Worm (Caenorhabditis elegans): ENCODE measurements around the gene orc-3.

Gene orc-3

DNA sequence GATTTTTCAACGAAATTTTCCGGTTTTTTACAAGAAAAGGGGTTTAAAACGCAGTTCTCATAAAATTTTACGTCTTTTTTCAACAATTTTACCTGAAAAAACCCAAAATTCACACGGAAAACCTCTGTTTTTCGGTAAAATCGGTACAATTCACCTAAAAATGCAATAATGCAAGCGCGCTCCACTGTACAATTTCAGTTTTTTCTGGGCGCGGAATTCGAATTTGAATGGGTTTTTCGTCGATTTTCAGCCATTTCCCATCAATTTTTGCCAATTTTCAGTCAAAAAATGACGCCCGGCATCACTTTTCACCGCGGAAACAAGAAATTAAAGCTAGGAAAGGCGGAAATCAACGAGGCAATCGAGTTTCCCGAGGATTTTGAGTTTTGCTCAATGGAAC lies at the start of gene orc-3:
orc-3 (plus strand) TSS at position 282 of the 400 bp plus-strand sequence.
- TF ChIP-seq lin-13 (GFP tag; optimal IDR thresholded peaks at IDR 0.05), result peak; percentile 58
- peak; percentile 84 for TF ChIP-seq gmeb-1 (tag; optimal IDR thresholded peaks at IDR 0.05)
- no peak for TF ChIP-seq ztf-4 (tag; optimal IDR thresholded peaks at IDR 0.05)
- TF ChIP-seq nhr-129 (tag; optimal IDR thresholded peaks at IDR 0.05), result peak; percentile 21
- TF ChIP-seq F13H6.1 (tag; optimal IDR thresholded peaks at IDR 0.05), result no peak
- TF ChIP-seq C34F6.9 (tag; optimal IDR thresholded peaks at IDR 0.05), result peak; percentile 34
- peak in 1 of 2 experiments; percentile 55 for TF ChIP-seq lsy-2 (tag; optimal IDR thresholded peaks at IDR 0.05)
- TF ChIP-seq nhr-12 (tag; optimal IDR thresholded peaks at IDR 0.05), result no peak
- peak; percentile 56 for TF ChIP-seq unc-55 (GFP tag; optimal IDR thresholded peaks at IDR 0.05)

DNA sequence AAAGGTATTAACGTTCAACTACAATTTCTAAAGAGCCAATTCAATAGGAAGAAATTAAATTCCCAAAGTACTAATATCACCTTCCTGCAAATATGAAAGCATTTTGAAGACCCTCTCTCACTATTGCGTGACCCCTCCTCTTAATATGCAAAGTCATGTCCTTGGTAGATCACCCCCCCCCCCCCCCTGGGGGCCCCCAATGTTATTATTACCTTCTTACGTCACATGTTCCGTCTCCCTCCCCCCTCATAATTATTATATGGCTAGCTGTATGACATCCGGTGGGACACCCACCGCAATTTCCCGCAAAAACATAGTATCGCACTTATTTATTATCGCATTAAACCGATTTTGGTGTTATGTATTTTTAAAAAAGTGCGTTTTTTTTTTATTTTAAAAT lies 46.0 kb upstream of the orc-3 start:
- TF ChIP-seq gmeb-1 (tag; optimal IDR thresholded peaks at IDR 0.05) (no peak), lin-11 (tag; optimal IDR thresholded peaks at IDR 0.05) (no peak), ztf-1 (GFP tag; conservative IDR thresholded peaks at IDR 0.05) (no peak), alr-1 (tag; optimal IDR thresholded peaks at IDR 0.05) (no peak)

DNA sequence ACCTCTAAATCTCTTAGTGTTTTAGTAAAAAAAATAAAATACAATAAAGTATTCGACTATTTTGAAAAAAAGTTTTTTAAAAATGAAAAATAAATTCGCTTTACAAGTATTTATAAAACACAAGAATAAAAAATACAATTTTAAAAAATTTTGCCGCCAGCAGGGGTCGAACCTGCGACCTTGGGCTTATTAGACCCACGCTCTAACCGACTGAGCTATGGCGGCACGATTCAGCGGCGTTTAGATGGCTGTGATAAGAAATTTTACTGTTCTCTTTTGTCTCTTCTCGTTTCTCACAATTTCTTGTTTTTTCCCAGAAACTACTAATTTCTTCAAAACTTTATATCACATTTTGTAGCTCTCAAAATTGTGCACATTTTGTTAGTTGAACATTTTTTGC lies 44.7 kb upstream of the orc-3 start:
- TF ChIP-seq nhr-11 (tag; optimal IDR thresholded peaks at IDR 0.05) (no peak), nhr-77 (tag; optimal IDR thresholded peaks at IDR 0.05) (no peak), unc-62 (GFP tag; optimal IDR thresholded peaks at IDR 0.05) (no peak), Y55F3AM.14 (GFP tag; optimal IDR thresholded peaks at IDR 0.05) (no peak), nhr-23 (tag; optimal IDR thresholded peaks at IDR 0.05) (no peak), mab-5 (tag; optimal IDR thresholded peaks at IDR 0.05) (no peak), unc-39 (tag; optimal IDR thresholded peaks at IDR 0.05) (no peak), ama-1 (optimal IDR thresholded peaks at IDR 0.05) (no peak), blmp-1 (tag; optimal IDR thresholded peaks at IDR 0.05; ENCODE audit: insufficient read depth) (no peak), elt-1 (tag; optimal IDR thresholded peaks at IDR 0.05) (no peak), lsy-2 (tag; optimal IDR thresholded peaks at IDR 0.05) (no peak), gmeb-1 (tag; optimal IDR thresholded peaks at IDR 0.05) (no peak), lin-13 (GFP tag; optimal IDR thresholded peaks at IDR 0.05) (no peak)

DNA sequence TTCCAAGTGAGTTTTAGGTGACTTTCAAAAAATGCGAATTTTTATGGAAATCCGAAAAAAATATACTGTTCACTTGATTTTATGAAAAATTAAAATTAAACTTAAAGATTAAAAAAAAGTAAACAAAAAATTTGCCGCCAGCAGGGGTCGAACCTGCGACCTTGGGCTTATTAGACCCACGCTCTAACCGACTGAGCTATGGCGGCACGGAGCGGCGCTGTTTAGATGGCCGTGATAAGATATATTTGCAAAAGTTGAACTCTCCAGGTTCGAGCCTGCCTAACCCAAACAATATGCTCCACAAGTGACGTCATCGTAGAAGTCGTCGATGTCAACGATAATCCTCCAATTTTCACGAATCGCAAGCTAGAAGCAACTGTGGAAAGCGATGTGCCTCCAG lies 43.3 kb upstream of the orc-3 start:
- no peak for TF ChIP-seq ama-1 (optimal IDR thresholded peaks at IDR 0.05)
- TF ChIP-seq C34F6.9 (tag; optimal IDR thresholded peaks at IDR 0.05), result no peak

- no peak for TF ChIP-seq nhr-23 (tag; optimal IDR thresholded peaks at IDR 0.05)
- TF ChIP-seq nhr-12 (tag; optimal IDR thresholded peaks at IDR 0.05), result no peak
- no peak for TF ChIP-seq peb-1 (tag; optimal IDR thresholded peaks at IDR 0.05)
- TF ChIP-seq sem-4 (tag; optimal IDR thresholded peaks at IDR 0.05), result no peak
- TF ChIP-seq unc-39 (tag; optimal IDR thresholded peaks at IDR 0.05), result no peak
- TF ChIP-seq nhr-237 (tag; optimal IDR thresholded peaks at IDR 0.05), result no peak
- TF ChIP-seq C34F6.9 (tag; optimal IDR thresholded peaks at IDR 0.05), result no peak
- TF ChIP-seq ztf-4 (tag; optimal IDR thresholded peaks at IDR 0.05), result no peak
- TF ChIP-seq elt-1 (tag; optimal IDR thresholded peaks at IDR 0.05), result no peak
- TF ChIP-seq crh-2 (tag; optimal IDR thresholded peaks at IDR 0.05), result no peak
- no peak for TF ChIP-seq lsy-2 (tag; optimal IDR thresholded peaks at IDR 0.05)
Observed at ce11 chrIII:1166388-1166787, 41.5 kb upstream of the orc-3 start.

- no peak for TF ChIP-seq unc-62 (GFP tag; optimal IDR thresholded peaks at IDR 0.05)
- TF ChIP-seq ama-1 (optimal IDR thresholded peaks at IDR 0.05), result no peak
- no peak for TF ChIP-seq crh-2 (tag; optimal IDR thresholded peaks at IDR 0.05)
- no peak for TF ChIP-seq elt-1 (tag; optimal IDR thresholded peaks at IDR 0.05)
- TF ChIP-seq Y55F3AM.14 (GFP tag; optimal IDR thresholded peaks at IDR 0.05), result no peak
- no peak for TF ChIP-seq ztf-4 (tag; optimal IDR thresholded peaks at IDR 0.05)
- TF ChIP-seq fos-1 (tag; optimal IDR thresholded peaks at IDR 0.05), result no peak
- no peak for TF ChIP-seq lsy-2 (tag; optimal IDR thresholded peaks at IDR 0.05)
- no peak for TF ChIP-seq ceh-16 (tag; optimal IDR thresholded peaks at IDR 0.05)
- no peak for TF ChIP-seq sma-9 (GFP tag; optimal IDR thresholded peaks at IDR 0.05)
- TF ChIP-seq sma-9 (tag; optimal IDR thresholded peaks at IDR 0.05), result no peak
Observed at ce11 chrIII:1169622-1170021, 38.3 kb upstream of the orc-3 start.

- TF ChIP-seq snpc-4 (tag; optimal IDR thresholded peaks at IDR 0.05) (no peak), nhr-77 (tag; optimal IDR thresholded peaks at IDR 0.05) (no peak)
Observed at ce11 chrIII:1173331-1173730, 34.6 kb upstream of the orc-3 start.
